Worm (Caenorhabditis elegans) whole organism, late embryonic: ENCODE data around the gene str-222.

Source experiments
- C38D4.7 ChIP-seq: fragments of 200-800 bp; sonication (Bioruptor generic); optimal IDR thresholded peaks from 2 replicates; lab custom pipeline; 2018; ENCODE audit warnings: mild to moderate bottlenecking, missing genetic modification characterization, moderate library complexity, missing compliant biosample characterization
- K02D7.2 ChIP-seq: sonication (generic microtip); optimal IDR thresholded peaks from 2 replicates; lab custom pipeline; 2017; ENCODE audit warnings: mild to moderate bottlenecking, missing genetic modification characterization, missing compliant biosample characterization
- T23F11.4 ChIP-seq: fragments of 200-800 bp; sonication (Bioruptor generic); optimal IDR thresholded peaks from 2 replicates; lab custom pipeline; 2018; ENCODE audit warnings: mild to moderate bottlenecking, missing genetic modification characterization, missing compliant biosample characterization
- Y22D7AL.16 ChIP-seq: sonication (generic microtip); optimal IDR thresholded peaks from 2 replicates; lab custom pipeline; 2016; ENCODE audit warnings: missing genetic modification characterization, missing compliant biosample characterization
- ama-1 ChIP-seq: fragments of 150-350 bp; optimal IDR thresholded peaks from 2 replicates; lab custom pipeline; 2014
- ceh-14 ChIP-seq: sonication (generic microtip); optimal IDR thresholded peaks from 2 replicates; lab custom pipeline; 2016; ENCODE audit warnings: missing genotype, missing genetic modification characterization, missing compliant biosample characterization
- ceh-22 ChIP-seq: sonication (generic microtip); optimal IDR thresholded peaks from 2 replicates; lab custom pipeline; 2017; ENCODE audit warnings: missing biosample characterization, missing genetic modification characterization
- ceh-30 ChIP-seq: fragments of 150-350 bp; optimal IDR thresholded peaks from 2 replicates; lab custom pipeline; 2014; ENCODE audit warnings: missing biosample characterization, missing genetic modification characterization
- ceh-31 ChIP-seq: sonication (generic microtip); optimal IDR thresholded peaks from 2 replicates; lab custom pipeline; 2016; ENCODE audit warnings: missing genetic modification characterization, missing compliant biosample characterization
- ceh-34 ChIP-seq: sonication (generic microtip); optimal IDR thresholded peaks from 2 replicates; lab custom pipeline; 2016; ENCODE audit warnings: mild to moderate bottlenecking, missing genetic modification characterization, missing compliant biosample characterization
- ceh-45 ChIP-seq: fragments of 200-800 bp; sonication (Bioruptor generic); IDR thresholded peaks from 2 replicates; pipeline ENCODE4 v1.3.6; 2022; ENCODE audit warnings: missing genetic modification reagents, missing genetic modification characterization, missing compliant biosample characterization
- ceh-48 ChIP-seq: sonication (generic microtip); optimal IDR thresholded peaks from 2 replicates; lab custom pipeline; 2016; ENCODE audit warnings: missing genetic modification characterization, inconsistent platforms, missing compliant biosample characterization
- ceh-9 ChIP-seq: sonication (generic microtip); optimal IDR thresholded peaks from 2 replicates; lab custom pipeline; 2016; ENCODE audit warnings: mild to moderate bottlenecking, missing genetic modification characterization, inconsistent platforms, missing compliant biosample characterization
- dmd-4 ChIP-seq: sonication (generic microtip); optimal IDR thresholded peaks from 2 replicates; lab custom pipeline; 2016; ENCODE audit warnings: borderline replicate concordance, missing genetic modification characterization, missing compliant biosample characterization
- elt-2 ChIP-seq: sonication (generic microtip); optimal IDR thresholded peaks from 2 replicates; lab custom pipeline; 2016; ENCODE audit warnings: missing genetic modification reagents, missing genetic modification characterization, missing compliant biosample characterization
- ets-4 ChIP-seq: sonication (generic microtip); optimal IDR thresholded peaks from 2 replicates; lab custom pipeline; 2016; ENCODE audit warnings: missing genetic modification characterization, missing compliant biosample characterization
- fkh-10 ChIP-seq: fragments of 150-350 bp; optimal IDR thresholded peaks from 2 replicates; lab custom pipeline; 2014; ENCODE audit warnings: missing biosample characterization, missing genetic modification reagents, missing genetic modification characterization
- fkh-6 ChIP-seq: sonication (generic microtip); optimal IDR thresholded peaks from 2 replicates; lab custom pipeline; 2016; ENCODE audit warnings: missing genetic modification characterization, missing compliant biosample characterization
- gmeb-2 ChIP-seq: sonication (generic microtip); optimal IDR thresholded peaks from 2 replicates; lab custom pipeline; 2016; ENCODE audit warnings: missing genetic modification characterization, inconsistent platforms, missing compliant biosample characterization
- hlh-13 ChIP-seq: fragments of 200-800 bp; sonication (Bioruptor generic); optimal IDR thresholded peaks from 2 replicates; lab custom pipeline; 2018; ENCODE audit warnings: mild to moderate bottlenecking, missing genetic modification characterization, missing compliant biosample characterization
- hlh-15 ChIP-seq: sonication (generic microtip); optimal IDR thresholded peaks from 2 replicates; lab custom pipeline; 2016; ENCODE audit warnings: missing genetic modification characterization, missing compliant biosample characterization
- hlh-30 ChIP-seq: sonication (generic microtip); optimal IDR thresholded peaks from 2 replicates; lab custom pipeline; 2017; ENCODE audit warnings: antibody characterized with exemption, missing genetic modification characterization, missing compliant biosample characterization; ENCODE audit not compliant: insufficient read depth
- hlh-8 ChIP-seq: sonication (generic microtip); optimal IDR thresholded peaks from 2 replicates; lab custom pipeline; 2016; ENCODE audit warnings: missing genotype, missing genetic modification characterization, missing compliant biosample characterization
- lin-11 ChIP-seq: fragments of 200-800 bp; sonication (Bioruptor generic); optimal IDR thresholded peaks from 2 replicates; lab custom pipeline; 2018; ENCODE audit warnings: mild to moderate bottlenecking, missing genetic modification characterization, missing compliant biosample characterization
- madf-2 ChIP-seq: sonication (generic microtip); optimal IDR thresholded peaks from 2 replicates; lab custom pipeline; 2017; ENCODE audit warnings: missing genetic modification characterization, missing compliant biosample characterization
- nhr-11 ChIP-seq: fragments of 150-350 bp; optimal IDR thresholded peaks from 2 replicates; lab custom pipeline; 2014; ENCODE audit warnings: missing biosample characterization, missing genetic modification characterization
- pag-3 ChIP-seq: sonication (generic microtip); optimal IDR thresholded peaks from 2 replicates; lab custom pipeline; 2016; ENCODE audit warnings: missing compliant biosample characterization, missing genetic modification characterization, borderline replicate concordance
- pha-4 ChIP-seq: fragments of 150-350 bp; optimal IDR thresholded peaks from 2 replicates; lab custom pipeline; 2018; ENCODE audit warnings: missing biosample characterization, missing genetic modification reagents, missing genetic modification characterization
- pqm-1 ChIP-seq: sonication (generic microtip); optimal IDR thresholded peaks from 2 replicates; lab custom pipeline; 2016; ENCODE audit warnings: missing genetic modification characterization, missing compliant biosample characterization
- pros-1 ChIP-seq: fragments of 150-350 bp; optimal IDR thresholded peaks from 2 replicates; lab custom pipeline; 2014; ENCODE audit warnings: missing biosample characterization, missing genetic modification reagents, missing genetic modification characterization
- ttx-3 ChIP-seq: sonication (generic microtip); optimal IDR thresholded peaks from 2 replicates; lab custom pipeline; 2016; ENCODE audit warnings: missing genetic modification reagents, missing genetic modification characterization, missing compliant biosample characterization
- unc-86 ChIP-seq: sonication (generic microtip); optimal IDR thresholded peaks from 2 replicates; lab custom pipeline; 2016; ENCODE audit warnings: missing genetic modification characterization, missing compliant biosample characterization
- ztf-16 ChIP-seq: sonication (generic microtip); optimal IDR thresholded peaks from 2 replicates; lab custom pipeline; 2017; ENCODE audit warnings: missing genetic modification characterization, missing compliant biosample characterization

Gene str-222

DNA sequence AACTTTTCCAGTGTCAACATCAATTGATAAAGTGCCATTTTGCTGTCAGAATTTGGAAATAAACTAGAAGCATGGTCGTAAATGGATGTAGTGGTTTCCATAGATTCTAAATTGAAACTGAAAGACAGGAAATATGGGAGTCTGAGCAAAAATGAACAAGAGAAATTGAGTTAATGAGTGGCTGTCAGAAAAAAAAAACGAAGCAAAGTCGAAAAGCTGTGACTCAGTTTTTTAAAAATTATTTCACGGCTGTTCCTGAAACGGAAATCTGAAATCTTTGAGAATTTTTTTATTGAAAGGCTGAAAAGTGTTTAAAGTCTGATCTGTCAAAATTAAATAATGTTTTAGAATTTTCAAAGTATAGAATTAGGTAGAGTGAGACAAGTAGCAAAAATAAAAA, 42.3 kb downstream of the str-222 start, which contains the start of gene srw-98:
srw-98 (minus strand) TSS at position 101 of the 400 bp plus-strand sequence.
- TF ChIP-seq ceh-31 (tag; lab: Kevin White, UChicago) (no peak), ceh-30 (tag; lab: Kevin White, UChicago) (no peak), ceh-14 (tag; lab: Kevin White, UChicago) (no peak), madf-2 (tag; lab: Kevin White, UChicago) (no peak), hlh-15 (tag; lab: Kevin White, UChicago) (no peak)

DNA sequence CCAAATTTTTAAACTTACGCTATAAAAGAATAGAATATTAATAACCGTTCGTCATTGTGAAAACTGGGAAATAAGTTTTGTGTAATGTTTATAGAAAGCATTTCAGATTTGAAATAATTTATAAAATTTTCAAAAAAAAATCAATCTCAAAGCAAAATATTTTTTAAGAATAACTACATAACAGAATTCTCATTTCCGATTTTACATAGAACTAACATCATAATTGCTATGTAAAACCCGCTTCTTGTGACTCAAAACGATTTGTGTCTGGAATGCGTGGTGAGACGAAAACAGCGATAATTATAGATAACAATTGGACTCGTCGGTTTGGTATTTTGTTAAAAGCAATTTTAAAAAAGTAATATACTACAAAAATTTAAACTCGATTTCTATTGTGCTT, 44.8 kb downstream of the str-222 start, which contains the start of gene srw-91:
srw-91 (minus strand) TSS at position 101 of the 400 bp plus-strand sequence.
- TF ChIP-seq ceh-34 (tag; lab: Kevin White, UChicago), result no peak
- TF ChIP-seq nhr-11 (tag; lab: Kevin White, UChicago), result no peak
- no peak for TF ChIP-seq elt-2 (tag; lab: Kevin White, UChicago)
- no peak for TF ChIP-seq pag-3 (tag; lab: Kevin White, UChicago)
- TF ChIP-seq Y22D7AL.16, result no peak
- no peak for TF ChIP-seq ceh-48 (tag; lab: Kevin White, UChicago)
- TF ChIP-seq ets-4 (tag; lab: Kevin White, UChicago), result no peak
- TF ChIP-seq dmd-4 (tag; lab: Kevin White, UChicago), result no peak
- no peak for TF ChIP-seq fkh-10 (GFP tag; lab: Kevin White, UChicago)
- no peak for TF ChIP-seq unc-86 (tag; lab: Kevin White, UChicago)
- TF ChIP-seq C38D4.7 (GFP tag; lab: Kevin White, UChicago), result no peak
- no peak for TF ChIP-seq hlh-30
- no peak for TF ChIP-seq pqm-1
- no peak for TF ChIP-seq ceh-45
- no peak for TF ChIP-seq K02D7.2 (tag; lab: Kevin White, UChicago)

DNA sequence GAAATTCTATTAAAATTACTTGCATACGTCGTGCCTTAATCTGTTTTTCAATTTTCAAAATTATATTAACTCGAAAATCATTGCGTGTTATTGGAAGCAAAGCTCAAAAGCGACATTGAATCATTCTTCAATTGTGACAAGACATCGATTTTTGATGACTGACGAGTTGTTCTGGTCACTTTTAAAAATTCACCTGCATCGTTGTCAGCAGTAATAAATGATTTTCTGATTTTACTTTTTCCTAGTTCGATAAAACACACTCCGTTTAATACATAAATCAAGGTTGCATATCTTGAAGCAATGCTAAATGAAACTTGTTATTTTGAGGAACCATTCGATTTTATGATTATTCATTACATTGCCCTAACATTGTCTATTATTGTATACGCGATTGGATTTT, 46.3 kb downstream of the str-222 start, which contains the start of gene srh-3:
srh-3 (plus strand) TSS at position 301 of the 400 bp plus-strand sequence.
- TF ChIP-seq ceh-30 (tag; lab: Kevin White, UChicago) (no peak), gmeb-2 (tag; lab: Kevin White, UChicago) (no peak)
- TF ChIP-seq, all 69 proteins: peak for 0

DNA sequence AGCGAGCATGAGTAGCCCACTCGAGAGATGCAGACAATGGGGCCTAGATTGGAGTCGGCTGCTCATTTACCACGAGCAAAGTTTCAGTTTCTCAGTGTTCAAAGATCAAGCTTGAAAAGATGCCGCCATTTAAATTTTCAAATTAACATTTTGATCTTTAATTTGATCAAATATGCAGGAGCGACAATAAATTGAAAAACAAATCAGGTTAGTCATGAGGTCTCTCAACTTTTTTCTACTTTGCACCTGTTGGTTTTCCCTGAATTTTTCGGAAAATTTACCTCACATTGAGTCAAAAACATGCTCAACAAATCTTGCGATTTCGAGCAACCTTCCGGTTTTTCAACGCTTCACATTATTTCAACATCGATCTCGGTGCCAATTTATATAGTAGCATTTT, 49.4 kb downstream of the str-222 start, which contains the start of gene srh-5:
srh-5 (plus strand) TSS at position 301 of the 400 bp plus-strand sequence.
- no peak for TF ChIP-seq ttx-3
- TF ChIP-seq pha-4, result no peak
- TF ChIP-seq fkh-6, result no peak
- no peak for TF ChIP-seq pros-1 (tag; lab: Kevin White, UChicago)
- TF ChIP-seq hlh-8 (tag; lab: Kevin White, UChicago), result no peak
- TF ChIP-seq ceh-48 (tag; lab: Kevin White, UChicago), result no peak
- no peak for TF ChIP-seq ceh-22 (tag; lab: Kevin White, UChicago)
- no peak for TF ChIP-seq ztf-16
- no peak for TF ChIP-seq T23F11.4 (GFP tag; lab: Kevin White, UChicago)
- no peak for TF ChIP-seq ceh-9 (tag; lab: Kevin White, UChicago)
- no peak for TF ChIP-seq ama-1
- no peak for TF ChIP-seq ceh-34 (tag; lab: Kevin White, UChicago)
- no peak for TF ChIP-seq ceh-14 (tag; lab: Kevin White, UChicago)
- TF ChIP-seq lin-11 (tag; lab: Kevin White, UChicago), result no peak
- TF ChIP-seq nhr-11 (tag; lab: Kevin White, UChicago), result no peak
- TF ChIP-seq hlh-13 (GFP tag; lab: Kevin White, UChicago), result no peak
- no peak for TF ChIP-seq elt-2 (tag; lab: Kevin White, UChicago)
